Fruit fly (Drosophila melanogaster): ENCODE data around the gene Dred.

DNA sequence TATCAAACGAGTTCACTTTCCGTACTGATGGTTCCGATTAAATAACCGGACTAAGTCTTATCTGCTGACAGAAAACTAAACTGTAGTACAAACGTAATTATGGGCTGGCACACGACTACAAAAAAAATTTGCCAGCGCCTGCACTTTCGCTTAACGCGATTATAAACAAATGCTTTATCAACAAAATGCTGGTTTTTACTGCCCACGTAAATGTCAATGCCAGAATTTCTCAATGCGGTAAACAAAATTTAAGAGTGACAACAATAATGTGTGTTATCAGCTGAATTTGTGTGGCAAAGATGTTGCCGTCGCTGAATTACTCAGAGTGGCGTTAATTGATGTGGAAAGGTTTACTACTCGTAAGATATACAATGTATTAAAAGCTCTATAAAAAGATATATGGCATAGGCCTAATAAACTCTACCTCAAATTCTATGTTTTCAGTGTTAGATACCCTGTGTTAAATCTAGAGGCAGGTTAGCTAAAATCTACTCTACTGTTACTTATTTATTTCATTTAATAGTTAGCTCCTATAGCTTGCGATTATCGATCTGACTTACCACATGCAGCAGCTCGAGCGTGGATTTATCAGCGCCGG is 47.9 kb downstream of the Dred start:
- TF ChIP-seq pan (optimal IDR thresholded peaks at IDR 0.05) (no peak), CG8478 (optimal IDR thresholded peaks at IDR 0.05) (no peak), usp (GFP tag; optimal IDR thresholded peaks at IDR 0.05) (no peak), psq (optimal IDR thresholded peaks at IDR 0.05) (no peak)
